Fruit fly (Drosophila melanogaster) whole organism, embryonic: ENCODE data around the gene CG14615.
A peak's percentile ranks its signal among the peaks of the same experiment; 100 is the strongest.

ENCODE experiments used
- BEAF-32 ChIP-seq: fragments of 200-800 bp; sonication (Bioruptor generic); optimal IDR thresholded peaks from 3 replicates; lab custom pipeline; 2017; ENCODE audit warnings: missing biosample characterization, missing genetic modification characterization, mild to moderate bottlenecking, moderate library complexity, missing genetic modification reagents
- C15 ChIP-seq: fragments of 200-800 bp; sonication (Bioruptor generic); IDR thresholded peaks from 3 replicates; pipeline ENCODE4 v1.3.6; 2022; ENCODE audit warnings: missing biosample characterization, missing genetic modification characterization
- CG10543 ChIP-seq: fragments of 200-800 bp; sonication (Bioruptor generic); optimal IDR thresholded peaks from 3 replicates; lab custom pipeline; 2017; ENCODE audit warnings: missing biosample characterization, mild to moderate bottlenecking, missing genetic modification characterization, moderate library complexity
- CG11695 ChIP-seq: fragments of 200-800 bp; sonication (Bioruptor generic); IDR thresholded peaks from 3 replicates; pipeline ENCODE4 v1.3.6; 2022; ENCODE audit warnings: missing biosample characterization, missing genetic modification characterization
- CG15479 ChIP-seq: fragments of 200-800 bp; sonication (Bioruptor generic); optimal IDR thresholded peaks from 3 replicates; lab custom pipeline; 2019; ENCODE audit warnings: missing biosample characterization, mild to moderate bottlenecking, missing genetic modification characterization, moderate library complexity
- CG17328 ChIP-seq: fragments of 200-800 bp; sonication (Bioruptor generic); IDR thresholded peaks from 2 replicates; pipeline ENCODE4 v1.3.6; 2022; ENCODE audit warnings: missing biosample characterization, missing genetic modification characterization
- CG33213 ChIP-seq: fragments of 200-800 bp; sonication (Bioruptor generic); optimal IDR thresholded peaks from 3 replicates; lab custom pipeline; 2016; ENCODE audit warnings: missing biosample characterization, missing genetic modification characterization
- CG34224 ChIP-seq: fragments of 200-800 bp; sonication (Bioruptor generic); IDR thresholded peaks from 3 replicates; pipeline ENCODE4 v1.3.6; 2022; ENCODE audit warnings: missing biosample characterization, missing genetic modification characterization; ENCODE audit not compliant: partially characterized antibody
- CG6272 ChIP-seq: fragments of 200-800 bp; sonication (Bioruptor generic); IDR thresholded peaks from 2 replicates; pipeline ENCODE4 v1.3.6; 2022; ENCODE audit warnings: missing biosample characterization, missing genetic modification characterization
- CG8765 ChIP-seq: fragments of 200-800 bp; sonication (Bioruptor generic); IDR thresholded peaks from 2 replicates; pipeline ENCODE4 v1.3.6; 2022; ENCODE audit warnings: missing biosample characterization, missing genetic modification characterization
- CG8924 ChIP-seq: fragments of 200-800 bp; optimal IDR thresholded peaks from 3 replicates; lab custom pipeline; 2019; ENCODE audit warnings: missing biosample characterization, mild to moderate bottlenecking, missing genetic modification characterization, moderate library complexity
- D19B ChIP-seq: fragments of 200-800 bp; sonication (Bioruptor generic); optimal IDR thresholded peaks from 2 replicates; lab custom pipeline; 2017; ENCODE audit warnings: missing biosample characterization, mild to moderate bottlenecking, missing genetic modification characterization
- Dad ChIP-seq: fragments of 200-800 bp; sonication (Bioruptor generic); optimal IDR thresholded peaks from 3 replicates; lab custom pipeline; 2016; ENCODE audit warnings: missing biosample characterization, missing genetic modification characterization
- Fer2 ChIP-seq: fragments of 200-800 bp; sonication (Bioruptor generic); optimal IDR thresholded peaks from 2 replicates; lab custom pipeline; 2018; ENCODE audit warnings: missing biosample characterization, mild to moderate bottlenecking, missing genetic modification characterization, moderate library complexity
- H15 ChIP-seq: fragments of 200-800 bp; sonication (Bioruptor generic); IDR thresholded peaks from 3 replicates; pipeline ENCODE4 v1.3.6; 2022; ENCODE audit warnings: missing biosample characterization, missing genetic modification characterization
- H2.0 ChIP-seq: fragments of 200-800 bp; sonication (Bioruptor generic); IDR thresholded peaks from 2 replicates; pipeline ENCODE4 v1.3.6; 2022; ENCODE audit warnings: missing biosample characterization, missing genetic modification characterization
- HLH3B ChIP-seq: fragments of 200-800 bp; sonication (Bioruptor generic); IDR thresholded peaks from 2 replicates; pipeline ENCODE4 v1.3.6; 2022; ENCODE audit warnings: missing biosample characterization, missing genetic modification characterization
- Hand ChIP-seq: fragments of 200-800 bp; sonication (Bioruptor generic); optimal IDR thresholded peaks from 2 replicates; lab custom pipeline; 2017; ENCODE audit warnings: mild to moderate bottlenecking, missing biosample characterization, missing genetic modification reagents, missing genetic modification characterization
- Hey ChIP-seq: fragments of 200-800 bp; sonication (Bioruptor generic); optimal IDR thresholded peaks from 3 replicates; lab custom pipeline; 2018; ENCODE audit warnings: missing biosample characterization, mild to moderate bottlenecking, missing genetic modification characterization
- Hmr ChIP-seq: fragments of 200-800 bp; sonication (Bioruptor generic); optimal IDR thresholded peaks from 3 replicates; lab custom pipeline; 2017; ENCODE audit warnings: mild to moderate bottlenecking, missing biosample characterization, missing genetic modification reagents, missing genetic modification characterization
- Lpt ChIP-seq: fragments of >200 bp; optimal IDR thresholded peaks from 2 replicates; lab custom pipeline; 2018; ENCODE audit warnings: missing biosample characterization, missing genetic modification characterization
- NC2α ChIP-seq: fragments of 200-800 bp; sonication (Bioruptor generic); optimal IDR thresholded peaks from 2 replicates; lab custom pipeline; 2016; ENCODE audit warnings: missing biosample characterization, missing genetic modification characterization
- Opbp ChIP-seq: fragments of 200-800 bp; sonication (Bioruptor generic); IDR thresholded peaks from 3 replicates; pipeline ENCODE4 v1.3.6; 2022; ENCODE audit warnings: missing biosample characterization, missing genetic modification characterization; ENCODE audit not compliant: partially characterized antibody
- Ssrp ChIP-seq: fragments of 200-800 bp; sonication (Bioruptor generic); optimal IDR thresholded peaks from 2 replicates; lab custom pipeline; 2018; ENCODE audit warnings: missing biosample characterization, mild to moderate bottlenecking, missing genetic modification characterization, moderate library complexity
- Trl ChIP-seq, 3 experiments: fragments of >200 bp in 2 of 3; fragments of 200-800 bp in 1 of 3; sonication (Bioruptor generic) in 1 of 3; optimal IDR thresholded peaks; 2 replicates in 1 of 3; 3 replicates in 2 of 3; lab custom pipeline; 2016 to 2017; ENCODE audit warnings: missing biosample characterization in 1 of 3, missing genetic modification characterization in 1 of 3
- bab2 ChIP-seq: fragments of 200-800 bp; sonication (Bioruptor generic); optimal IDR thresholded peaks from 2 replicates; lab custom pipeline; 2016; ENCODE audit warnings: missing biosample characterization, missing genetic modification characterization
- ci ChIP-seq: fragments of 200-800 bp; sonication (Bioruptor generic); IDR thresholded peaks from 3 replicates; pipeline ENCODE4 v1.3.6; 2022; ENCODE audit warnings: missing biosample characterization, missing genetic modification characterization
- dmrt11E ChIP-seq: fragments of 200-800 bp; sonication (Bioruptor generic); optimal IDR thresholded peaks from 3 replicates; lab custom pipeline; 2018; ENCODE audit warnings: missing biosample characterization, mild to moderate bottlenecking, missing genetic modification characterization, moderate library complexity
- dmrt99B ChIP-seq: fragments of 200-800 bp; sonication (Bioruptor generic); optimal IDR thresholded peaks from 2 replicates; lab custom pipeline; 2018; ENCODE audit warnings: missing biosample characterization, mild to moderate bottlenecking, missing genetic modification characterization, moderate library complexity
- fd102C ChIP-seq: fragments of 200-800 bp; sonication (Bioruptor generic); optimal IDR thresholded peaks from 2 replicates; lab custom pipeline; 2018; ENCODE audit warnings: missing biosample characterization, mild to moderate bottlenecking, missing genetic modification characterization, moderate library complexity
- grn ChIP-seq: fragments of 200-800 bp; sonication (Bioruptor generic); optimal IDR thresholded peaks from 3 replicates; lab custom pipeline; 2017; ENCODE audit warnings: missing biosample characterization, missing genetic modification characterization
- gro ChIP-seq: fragments of 200-800 bp; sonication (Bioruptor generic); optimal IDR thresholded peaks from 2 replicates; lab custom pipeline; 2016; ENCODE audit warnings: missing biosample characterization, missing genetic modification characterization
- hbn ChIP-seq: fragments of 200-800 bp; sonication (Bioruptor generic); IDR thresholded peaks from 2 replicates; pipeline ENCODE4 v1.3.6; 2022; ENCODE audit warnings: missing biosample characterization, missing genetic modification characterization; ENCODE audit not compliant: partially characterized antibody
- lbe ChIP-seq: fragments of 200-800 bp; sonication (Bioruptor generic); optimal IDR thresholded peaks from 2 replicates; lab custom pipeline; 2016; ENCODE audit warnings: missing biosample characterization, mild to moderate bottlenecking, missing genetic modification characterization
- lov ChIP-seq, 2 experiments: fragments of 200-800 bp in 1 of 2; fragments of >200 bp in 1 of 2; sonication (Bioruptor generic) in 1 of 2; IDR thresholded peaks in 1 of 2; optimal IDR thresholded peaks in 1 of 2; 2 replicates in 1 of 2; 3 replicates in 1 of 2; pipeline versions ENCODE4 v1.3.6 to Lab custom; 2017 to 2022; ENCODE audit warnings: missing biosample characterization in 1 of 2, missing genetic modification characterization in 1 of 2
- maf-S ChIP-seq: fragments of 200-800 bp; sonication (Bioruptor generic); optimal IDR thresholded peaks from 2 replicates; lab custom pipeline; 2016; ENCODE audit warnings: missing biosample characterization, missing genetic modification characterization
- mam ChIP-seq: fragments of 200-800 bp; sonication (Bioruptor generic); optimal IDR thresholded peaks from 3 replicates; lab custom pipeline; 2016; ENCODE audit warnings: missing biosample characterization, missing genetic modification characterization
- nerfin-1 ChIP-seq: fragments of 200-800 bp; sonication (Bioruptor generic); optimal IDR thresholded peaks from 3 replicates; lab custom pipeline; 2019; ENCODE audit warnings: missing biosample characterization, mild to moderate bottlenecking, missing genetic modification characterization, moderate library complexity
- pros ChIP-seq: fragments of 200-800 bp; sonication (Bioruptor generic); optimal IDR thresholded peaks from 3 replicates; lab custom pipeline; 2019; ENCODE audit warnings: missing biosample characterization, mild to moderate bottlenecking, missing genetic modification characterization, moderate library complexity
- salm ChIP-seq: fragments of 200-800 bp; sonication (Bioruptor generic); optimal IDR thresholded peaks from 2 replicates; lab custom pipeline; 2018; ENCODE audit warnings: missing biosample characterization, mild to moderate bottlenecking, missing genetic modification characterization
- sd ChIP-seq: fragments of 200-800 bp; sonication (Bioruptor generic); optimal IDR thresholded peaks from 3 replicates; lab custom pipeline; 2018; ENCODE audit warnings: missing biosample characterization, mild to moderate bottlenecking, missing genetic modification characterization, moderate library complexity
- sens ChIP-seq: fragments of 200-800 bp; sonication (Bioruptor generic); peaks from one replicate; lab custom pipeline; 2016; ENCODE audit warnings: missing biosample characterization, missing genetic modification characterization
- slp2 ChIP-seq: fragments of 200-800 bp; sonication (Bioruptor generic); optimal IDR thresholded peaks from 2 replicates; lab custom pipeline; 2016; ENCODE audit warnings: missing biosample characterization, missing genetic modification characterization
- sob ChIP-seq: fragments of 200-800 bp; sonication (Bioruptor generic); IDR thresholded peaks from 2 replicates; pipeline ENCODE4 v1.3.6; 2022; ENCODE audit warnings: missing biosample characterization, missing genetic modification characterization
- tio ChIP-seq: fragments of 200-800 bp; sonication (Bioruptor generic); optimal IDR thresholded peaks from 2 replicates; lab custom pipeline; 2017; ENCODE audit warnings: missing biosample characterization, missing genetic modification characterization, inconsistent platforms
- ttk ChIP-seq: fragments of 200-800 bp; sonication (Bioruptor generic); IDR thresholded peaks from 2 replicates; pipeline ENCODE4 v2.1.2; 2022; ENCODE audit warnings: missing biosample characterization, missing genetic modification characterization
- tup ChIP-seq: fragments of 200-800 bp; sonication (Bioruptor generic); optimal IDR thresholded peaks from 2 replicates; lab custom pipeline; 2016; ENCODE audit warnings: missing biosample characterization, mild to moderate bottlenecking, missing genetic modification characterization, moderate library complexity
- wek ChIP-seq: fragments of 200-800 bp; sonication (Bioruptor generic); optimal IDR thresholded peaks from 3 replicates; lab custom pipeline; 2018; ENCODE audit warnings: missing biosample characterization, mild to moderate bottlenecking, missing genetic modification characterization, moderate library complexity
- yki ChIP-seq: fragments of >200 bp; optimal IDR thresholded peaks from 3 replicates; lab custom pipeline; 2018
- zf30C ChIP-seq: fragments of 200-800 bp; sonication (Bioruptor generic); optimal IDR thresholded peaks from 3 replicates; lab custom pipeline; 2018; ENCODE audit warnings: missing biosample characterization, mild to moderate bottlenecking, missing genetic modification characterization

Gene CG14615

DNA sequence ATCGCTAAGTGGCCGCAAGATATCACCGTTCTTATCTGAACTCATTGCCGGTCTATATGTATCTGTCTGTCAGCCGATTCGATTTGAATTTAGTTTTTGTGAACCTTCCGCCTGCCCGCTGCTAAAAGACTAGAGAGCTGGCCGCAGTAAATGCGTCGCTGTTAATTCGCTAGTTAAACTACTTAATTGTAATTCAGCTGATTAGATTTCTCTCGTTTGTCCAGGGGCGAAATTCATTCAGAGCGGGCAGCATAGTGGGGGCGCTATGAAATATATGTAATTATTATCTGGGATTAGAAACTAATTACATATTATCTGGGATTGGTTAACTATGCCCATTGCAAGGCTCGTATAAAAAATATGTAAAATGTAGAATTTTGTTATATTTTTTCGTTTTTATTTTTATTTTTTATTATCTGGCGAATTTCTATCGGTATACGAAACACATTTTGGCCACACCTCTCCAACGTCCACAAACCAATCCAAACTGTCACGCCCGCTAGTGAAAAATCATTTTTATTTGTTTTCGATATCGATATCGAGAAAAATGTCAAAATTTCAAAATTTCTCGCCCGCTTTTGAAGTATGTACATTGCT is at the start of gene CG14615, which contains the start of gene tilB (continued):
- no peak for TF ChIP-seq lov (optimal IDR thresholded peaks at IDR 0.05; lab: Kevin White, UChicago)
- no peak for TF ChIP-seq lov (GFP tag; IDR thresholded peaks at IDR 0.05; lab: Robert Waterston, UW)
- no peak for TF ChIP-seq CG11695 (GFP tag; lab: Robert Waterston, UW)
- no peak for TF ChIP-seq Dad (GFP tag; lab: Kevin White, UChicago)
- no peak for TF ChIP-seq CG33213 (GFP tag; lab: Kevin White, UChicago)
- TF ChIP-seq wek (GFP tag; lab: Kevin White, UChicago) = no peak
- no peak for TF ChIP-seq CG8924 (tag; lab: Kevin White, UChicago)
- TF ChIP-seq pros (GFP tag; lab: Kevin White, UChicago) = no peak
- TF ChIP-seq bab2 = peak; percentile 16
- TF ChIP-seq CG6272 (GFP tag; lab: Robert Waterston, UW) = no peak
- TF ChIP-seq NC2α (GFP tag; lab: Kevin White, UChicago) = no peak
- TF ChIP-seq ci (GFP tag; lab: Robert Waterston, UW) = no peak
- no peak for TF ChIP-seq Hand
- no peak for TF ChIP-seq H2.0
- no peak for TF ChIP-seq yki (lab: Kevin White, UChicago)
- no peak for TF ChIP-seq salm (tag; lab: Kevin White, UChicago)
- TF ChIP-seq BEAF-32 (GFP tag; lab: Kevin White, UChicago) = peak; percentile 25
- TF ChIP-seq Fer2 = peak; percentile 16
- no peak for TF ChIP-seq Hmr (GFP tag; lab: Kevin White, UChicago)
- TF ChIP-seq fd102C = no peak
- TF ChIP-seq mam (GFP tag; lab: Kevin White, UChicago) = peak; percentile 43
- TF ChIP-seq Trl (optimal IDR thresholded peaks at IDR 0.05; lab: Kevin White, UChicago) = no peak
- no peak for TF ChIP-seq Trl (GFP tag; optimal IDR thresholded peaks at IDR 0.05; lab: Kevin White, UChicago)
- no peak for TF ChIP-seq tio (GFP tag; lab: Kevin White, UChicago)
- no peak for TF ChIP-seq Ssrp (tag; lab: Kevin White, UChicago)
- peak; percentile 75 for TF ChIP-seq sens
- TF ChIP-seq CG34224 (GFP tag; lab: Robert Waterston, UW) = no peak
- TF ChIP-seq Hey = no peak
- TF ChIP-seq dmrt99B (tag; lab: Kevin White, UChicago) = no peak
- TF ChIP-seq grn (GFP tag; lab: Kevin White, UChicago) = peak; percentile 61
- no peak for TF ChIP-seq zf30C (GFP tag; lab: Kevin White, UChicago)
- peak; percentile 46; the same call in 1 of the 2 replicates for TF ChIP-seq sob (GFP tag; lab: Robert Waterston, UW)
- TF ChIP-seq H15 (GFP tag; lab: Robert Waterston, UW) = no peak
- TF ChIP-seq CG17328 (GFP tag; lab: Robert Waterston, UW) = no peak
- TF ChIP-seq dmrt11E (tag; lab: Kevin White, UChicago) = no peak
- no peak for TF ChIP-seq ttk (GFP tag; lab: Robert Waterston, UW)
- TF ChIP-seq nerfin-1 = no peak
- TF ChIP-seq CG15479 (GFP tag; lab: Kevin White, UChicago) = no peak
- no peak for TF ChIP-seq slp2
- peak; percentile 10 for TF ChIP-seq gro (GFP tag; lab: Kevin White, UChicago)
- no peak for TF ChIP-seq lbe (GFP tag; lab: Kevin White, UChicago)
- no peak for TF ChIP-seq HLH3B
- TF ChIP-seq Opbp = no peak
- no peak for TF ChIP-seq hbn
- TF ChIP-seq Lpt (GFP tag; lab: Kevin White, UChicago) = no peak
- peak; percentile 52 for TF ChIP-seq CG10543 (GFP tag; lab: Kevin White, UChicago)
- no peak for TF ChIP-seq maf-S
- no peak for TF ChIP-seq sd (tag; lab: Kevin White, UChicago)
- TF ChIP-seq tup (GFP tag; lab: Kevin White, UChicago) = no peak
- TF ChIP-seq D19B (GFP tag; lab: Kevin White, UChicago) = no peak
- no peak for TF ChIP-seq C15 (GFP tag; lab: Robert Waterston, UW)
- no peak for TF ChIP-seq CG8765 (GFP tag; lab: Robert Waterston, UW)
